Worm (Caenorhabditis elegans) whole organism, L1 larva: ENCODE results near the gene ZK892.3.

ENCODE experiments used
- C04F5.9 ChIP-seq: sonication (generic microtip); optimal IDR thresholded peaks from 2 replicates; lab custom pipeline; 2016; ENCODE audit warnings: missing genetic modification characterization, missing compliant biosample characterization
- C16A3.4 ChIP-seq: fragments of 150-350 bp; optimal IDR thresholded peaks from 2 replicates; lab custom pipeline; 2014; ENCODE audit warnings: missing biosample characterization, missing genetic modification characterization
- aha-1 ChIP-seq: fragments of 150-350 bp; optimal IDR thresholded peaks from 2 replicates; lab custom pipeline; 2014; ENCODE audit warnings: missing biosample characterization, missing genetic modification characterization
- blmp-1 ChIP-seq: fragments of 150-350 bp; optimal IDR thresholded peaks from 2 replicates; lab custom pipeline; 2014; ENCODE audit warnings: missing biosample characterization, missing genetic modification characterization
- dpl-1 ChIP-seq, 3 experiments: fragments of 150-350 bp in 2 of 3; sonication (generic microtip) in 1 of 3; optimal IDR thresholded peaks; 2 replicates each; lab custom pipeline; 2014 to 2017; ENCODE audit warnings: missing biosample characterization in 3 of 3, missing genetic modification characterization in 3 of 3, missing genetic modification reagents in 3 of 3
- dsc-1 ChIP-seq: sonication (generic microtip); optimal IDR thresholded peaks from 2 replicates; lab custom pipeline; 2016; ENCODE audit warnings: mild to moderate bottlenecking, missing genetic modification characterization, missing compliant biosample characterization
- efl-1 ChIP-seq, 4 experiments: fragments of 150-350 bp; optimal IDR thresholded peaks in 3 of 4; peaks in 1 of 4; 1 replicate in 1 of 4; 2 replicates in 3 of 4; lab custom pipeline; 2014; ENCODE audit warnings: missing biosample characterization in 2 of 4, missing genetic modification characterization in 2 of 4, missing genetic modification reagents in 2 of 4
- elt-3 ChIP-seq, 6 experiments: fragments of 150-350 bp in 1 of 6; sonication (generic microtip); optimal IDR thresholded peaks; 2 replicates each; lab custom pipeline; 2017 to 2018; ENCODE audit warnings: missing biosample characterization in 6 of 6, missing genetic modification characterization in 6 of 6, inconsistent platforms in 1 of 6
- fkh-10 ChIP-seq: sonication (generic microtip); optimal IDR thresholded peaks from 2 replicates; lab custom pipeline; 2017; ENCODE audit warnings: missing biosample characterization, missing genetic modification reagents, missing genetic modification characterization
- fkh-4 ChIP-seq: sonication (generic microtip); optimal IDR thresholded peaks from 2 replicates; lab custom pipeline; 2016; ENCODE audit warnings: missing compliant biosample characterization, missing genetic modification characterization, borderline replicate concordance
- fkh-8 ChIP-seq: sonication (generic microtip); optimal IDR thresholded peaks from 2 replicates; lab custom pipeline; 2016; ENCODE audit warnings: mild to moderate bottlenecking, missing genetic modification characterization, missing compliant biosample characterization
- grh-1 ChIP-seq: fragments of 200-800 bp; sonication (Bioruptor generic); IDR thresholded peaks from 2 replicates; pipeline ENCODE4 v1.3.6; 2022; ENCODE audit warnings: missing genetic modification reagents, missing genetic modification characterization, missing compliant biosample characterization
- irx-1 ChIP-seq: sonication (generic microtip); optimal IDR thresholded peaks from 2 replicates; lab custom pipeline; 2016; ENCODE audit warnings: missing genetic modification characterization, missing compliant biosample characterization
- lin-14 ChIP-seq: fragments of 200-800 bp; sonication (Bioruptor generic); optimal IDR thresholded peaks from 2 replicates; lab custom pipeline; 2018; ENCODE audit warnings: mild to moderate bottlenecking, missing genetic modification characterization, moderate library complexity, missing compliant biosample characterization
- lin-15B ChIP-seq: fragments of 150-350 bp; sonication (generic microtip); optimal IDR thresholded peaks from 3 replicates; lab custom pipeline; 2014; ENCODE audit warnings: missing biosample characterization, missing genetic modification characterization
- lin-35 ChIP-seq, 2 experiments: fragments of 150-350 bp; optimal IDR thresholded peaks; 2 replicates each; lab custom pipeline; 2014; ENCODE audit warnings: missing biosample characterization in 2 of 2, missing genetic modification characterization in 2 of 2, missing genetic modification reagents in 2 of 2
- lin-39 ChIP-seq: fragments of 150-350 bp; optimal IDR thresholded peaks from 2 replicates; lab custom pipeline; 2014; ENCODE audit warnings: missing biosample characterization, missing genetic modification reagents, missing genetic modification characterization
- lsy-2 ChIP-seq, 2 experiments: fragments of 150-350 bp; optimal IDR thresholded peaks; 2 replicates each; lab custom pipeline; 2014; ENCODE audit warnings: missing biosample characterization in 2 of 2, missing genetic modification characterization in 2 of 2
- mdl-1 ChIP-seq, 2 experiments: fragments of 150-350 bp; optimal IDR thresholded peaks; 2 replicates each; lab custom pipeline; 2014 to 2017; ENCODE audit warnings: missing biosample characterization in 2 of 2, missing genetic modification characterization in 2 of 2, inconsistent platforms in 1 of 2
- nhr-11 ChIP-seq: fragments of 150-350 bp; optimal IDR thresholded peaks from 2 replicates; lab custom pipeline; 2014; ENCODE audit warnings: missing biosample characterization, missing genetic modification characterization
- nhr-19 ChIP-seq: fragments of 200-800 bp; sonication (Bioruptor generic); conservative IDR thresholded peaks from 2 replicates; pipeline ENCODE4 v1.3.6; 2022; ENCODE audit warnings: missing genetic modification characterization, missing compliant biosample characterization
- nhr-20 ChIP-seq: sonication (generic microtip); optimal IDR thresholded peaks from 2 replicates; lab custom pipeline; 2016; ENCODE audit warnings: mild to moderate bottlenecking, missing genetic modification characterization, missing compliant biosample characterization
- nhr-71 ChIP-seq: sonication (generic microtip); optimal IDR thresholded peaks from 2 replicates; lab custom pipeline; 2016; ENCODE audit warnings: mild to moderate bottlenecking, missing genetic modification characterization, moderate library complexity, missing compliant biosample characterization
- nhr-84 ChIP-seq: sonication (generic microtip); optimal IDR thresholded peaks from 2 replicates; lab custom pipeline; 2017; ENCODE audit warnings: missing biosample characterization, missing genetic modification characterization
- nhr-85 ChIP-seq: sonication (generic microtip); peaks from one replicate; lab custom pipeline; 2016; ENCODE audit warnings: missing genetic modification characterization, inconsistent platforms, missing compliant biosample characterization
- nhr-90 ChIP-seq: sonication (generic microtip); optimal IDR thresholded peaks from 2 replicates; lab custom pipeline; 2016; ENCODE audit warnings: mild to moderate bottlenecking, missing genetic modification characterization, missing compliant biosample characterization; ENCODE audit not compliant: poor library complexity
- pag-3 ChIP-seq: sonication (generic microtip); optimal IDR thresholded peaks from 2 replicates; lab custom pipeline; 2017; ENCODE audit warnings: missing genetic modification characterization, mild to moderate bottlenecking, missing compliant biosample characterization, antibody characterized with exemption, borderline replicate concordance; ENCODE audit not compliant: insufficient read depth
- pqm-1 ChIP-seq: sonication (generic microtip); optimal IDR thresholded peaks from 3 replicates; lab custom pipeline; 2017; ENCODE audit warnings: missing biosample characterization, missing genetic modification characterization
- rnt-1 ChIP-seq: sonication (generic microtip); optimal IDR thresholded peaks from 2 replicates; lab custom pipeline; 2016; ENCODE audit warnings: mild to moderate bottlenecking, missing genetic modification characterization, moderate library complexity, missing compliant biosample characterization
- snu-23 ChIP-seq: sonication (generic microtip); optimal IDR thresholded peaks from 2 replicates; lab custom pipeline; 2016; ENCODE audit warnings: missing genetic modification characterization, missing compliant biosample characterization
- sup-37 ChIP-seq: fragments of 200-800 bp; sonication (Bioruptor generic); optimal IDR thresholded peaks from 2 replicates; lab custom pipeline; 2018; ENCODE audit warnings: mild to moderate bottlenecking, missing genetic modification characterization, missing compliant biosample characterization
- tbx-2 ChIP-seq: sonication (generic microtip); optimal IDR thresholded peaks from 2 replicates; lab custom pipeline; 2016; ENCODE audit warnings: missing genetic modification characterization, missing compliant biosample characterization
- tlp-1 ChIP-seq: fragments of 150-350 bp; optimal IDR thresholded peaks from 2 replicates; lab custom pipeline; 2014; ENCODE audit warnings: missing biosample characterization, missing genetic modification characterization
- unc-130 ChIP-seq: fragments of 150-350 bp; optimal IDR thresholded peaks from 2 replicates; lab custom pipeline; 2017; ENCODE audit warnings: missing biosample characterization, missing genetic modification characterization, inconsistent platforms
- unc-86 ChIP-seq: sonication (generic microtip); optimal IDR thresholded peaks from 2 replicates; lab custom pipeline; 2016; ENCODE audit warnings: missing genetic modification characterization, missing compliant biosample characterization
- xbp-1 ChIP-seq: sonication (generic microtip); optimal IDR thresholded peaks from 2 replicates; lab custom pipeline; 2016; ENCODE audit warnings: missing genetic modification characterization, missing compliant biosample characterization
- zip-4 ChIP-seq: fragments of 200-800 bp; sonication (Bioruptor generic); optimal IDR thresholded peaks from 2 replicates; lab custom pipeline; 2018; ENCODE audit warnings: mild to moderate bottlenecking, missing genetic modification characterization, moderate library complexity, missing compliant biosample characterization
- ztf-11 ChIP-seq, 2 experiments: sonication (generic microtip); optimal IDR thresholded peaks; 2 replicates each; lab custom pipeline; 2016 to 2017; ENCODE audit warnings: missing genetic modification characterization in 2 of 2, missing biosample characterization in 1 of 2, missing compliant biosample characterization in 1 of 2

The ZK892.3 gene

ce11 chrII:9986635-9987575 is 14.7 kb upstream of the ZK892.3 start:
- peak; percentile 11 for TF ChIP-seq tbx-2
- no peak for TF ChIP-seq C16A3.4
- TF ChIP-seq ztf-11 (tag; optimal IDR thresholded peaks at IDR 0.05; lab: Kevin White, UChicago): peak in 1 of 2 experiments; percentile 39
- no peak for TF ChIP-seq lin-39 (tag; lab: Kevin White, UChicago)
- TF ChIP-seq elt-3 (tag; optimal IDR thresholded peaks at IDR 0.05; lab: Kevin White, UChicago): peak in 2 of 6 experiments; percentile 22 to 41
- TF ChIP-seq nhr-84 (tag; lab: Kevin White, UChicago): no peak
- TF ChIP-seq rnt-1 (tag; lab: Kevin White, UChicago): peak; percentile 34
- no peak for TF ChIP-seq unc-130 (tag; lab: Kevin White, UChicago)
- peak; percentile 96 for TF ChIP-seq fkh-4 (tag; lab: Kevin White, UChicago)
- TF ChIP-seq lsy-2 (tag; optimal IDR thresholded peaks at IDR 0.05; lab: Kevin White, UChicago): no peak
- peak; percentile 27; the same call in 1 of the 2 replicates for TF ChIP-seq nhr-19
- TF ChIP-seq aha-1 (tag; lab: Kevin White, UChicago): no peak
- TF ChIP-seq nhr-11 (tag; lab: Kevin White, UChicago): no peak
- no peak for TF ChIP-seq nhr-20 (tag; lab: Kevin White, UChicago)
- no peak for TF ChIP-seq pag-3 (tag; lab: Kevin White, UChicago)
- peak; percentile 81 for TF ChIP-seq grh-1 (GFP tag; lab: Robert Waterston, UW)
- peak; percentile 82 for TF ChIP-seq nhr-85 (tag; lab: Kevin White, UChicago)
- TF ChIP-seq dsc-1: peak; percentile 99
- TF ChIP-seq blmp-1 (tag; lab: Kevin White, UChicago): peak; percentile 2
- no peak for TF ChIP-seq sup-37
- TF ChIP-seq lin-14: peak; percentile 45
- TF ChIP-seq nhr-90 (tag; lab: Kevin White, UChicago): no peak
- TF ChIP-seq nhr-71: peak; percentile 18
- TF ChIP-seq zip-4 (GFP tag; lab: Kevin White, UChicago): no peak
- TF ChIP-seq unc-86: no peak
- no peak for TF ChIP-seq C04F5.9
- no peak for TF ChIP-seq mdl-1 (tag; optimal IDR thresholded peaks at IDR 0.05; lab: Kevin White, UChicago)
- no peak for TF ChIP-seq tlp-1
- TF ChIP-seq irx-1 (tag; lab: Kevin White, UChicago): no peak
- no peak for TF ChIP-seq snu-23
- TF ChIP-seq efl-1 (optimal IDR thresholded peaks at IDR 0.05; lab: Kevin White, UChicago): no peak
- TF ChIP-seq efl-1 (GFP tag; optimal IDR thresholded peaks at IDR 0.05 in 1 of 2; lab: Kevin White, UChicago): no peak
- TF ChIP-seq lin-35 (GFP tag; optimal IDR thresholded peaks at IDR 0.05; lab: Kevin White, UChicago): no peak
- no peak for TF ChIP-seq pqm-1 (tag; lab: Kevin White, UChicago)
- TF ChIP-seq dpl-1 (GFP tag; optimal IDR thresholded peaks at IDR 0.05; lab: Kevin White, UChicago): no peak
- TF ChIP-seq fkh-10 (GFP tag; lab: Kevin White, UChicago): no peak
- no peak for TF ChIP-seq xbp-1 (tag; lab: Kevin White, UChicago)
- TF ChIP-seq lin-15B (tag; lab: Kevin White, UChicago): no peak
- TF ChIP-seq, all 84 proteins: peak for 12

- TF ChIP-seq lin-14 (peak; percentile 12), nhr-11 (tag; lab: Kevin White, UChicago) (no peak), fkh-8 (no peak), efl-1 (optimal IDR thresholded peaks at IDR 0.05; lab: Kevin White, UChicago) (no peak), efl-1 (GFP tag; optimal IDR thresholded peaks at IDR 0.05 in 1 of 2; lab: Kevin White, UChicago) (peak in 1 of 2 experiments; percentile 64), nhr-85 (tag; lab: Kevin White, UChicago) (peak; percentile 39), grh-1 (GFP tag; lab: Robert Waterston, UW) (peak; percentile 82)
Measured at ce11 chrII:9988620-9989019, 13.0 kb upstream of the ZK892.3 start.
